Worm (Caenorhabditis elegans): Measurements from ENCODE around the gene eak-4.

DNA sequence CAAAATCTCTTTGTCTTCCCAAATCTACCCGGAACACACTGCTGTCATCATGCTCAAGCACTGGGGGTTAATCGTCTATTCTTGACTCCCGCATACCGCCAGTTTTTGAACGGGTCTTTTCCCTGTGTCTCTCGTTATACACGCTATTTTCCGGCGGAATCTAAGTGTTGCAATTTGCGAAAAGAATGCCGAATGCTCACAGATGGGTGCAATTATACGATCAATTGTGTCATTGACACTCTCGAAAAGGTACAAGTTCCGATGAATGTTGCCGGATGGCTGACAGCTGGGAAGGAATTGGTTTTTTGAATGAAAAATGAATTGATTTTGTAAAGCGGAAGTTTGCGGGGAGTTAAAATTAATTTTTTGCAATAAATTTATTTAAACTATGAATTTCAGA lies 26.6 kb upstream of the eak-4 start:
- TF ChIP-seq hlh-17 (GFP tag; optimal IDR thresholded peaks at IDR 0.05; ENCODE audit: borderline replicate concordance) (no peak), nhr-11 (tag; optimal IDR thresholded peaks at IDR 0.05) (no peak), lin-15B (tag; optimal IDR thresholded peaks at IDR 0.05) (no peak), ztf-11 (tag; optimal IDR thresholded peaks at IDR 0.05) (no peak), rnt-1 (tag; optimal IDR thresholded peaks at IDR 0.05) (no peak), unc-86 (tag; optimal IDR thresholded peaks at IDR 0.05) (no peak), nhr-76 (tag; optimal IDR thresholded peaks at IDR 0.05) (no peak), nhr-12 (tag; optimal IDR thresholded peaks at IDR 0.05) (no peak), nhr-85 (tag) (no peak), fkh-10 (GFP tag; optimal IDR thresholded peaks at IDR 0.05) (no peak)

All from whole organism, L1 larva.